Worm (Caenorhabditis elegans) whole organism, L3 larva: Measurements from ENCODE around the gene ugt-41.

Experiments
- ZK546.5 ChIP-seq: sonication (generic microtip); optimal IDR thresholded peaks from 2 replicates; lab custom pipeline; 2017; ENCODE audit warnings: missing biosample characterization, missing genetic modification characterization
- egl-27 ChIP-seq: sonication (generic microtip); optimal IDR thresholded peaks from 4 replicates; lab custom pipeline; 2017; ENCODE audit warnings: missing biosample characterization, missing genetic modification reagents, missing genetic modification characterization
- fkh-10 ChIP-seq: sonication (generic microtip); optimal IDR thresholded peaks from 2 replicates; lab custom pipeline; 2017; ENCODE audit warnings: missing biosample characterization, missing genetic modification reagents, missing genetic modification characterization
- mml-1 ChIP-seq: fragments of 150-350 bp; sonication (generic microtip); optimal IDR thresholded peaks from 3 replicates; lab custom pipeline; 2014; ENCODE audit warnings: missing biosample characterization, missing genetic modification characterization
- nhr-237 ChIP-seq: fragments of 150-350 bp; optimal IDR thresholded peaks from 2 replicates; lab custom pipeline; 2014; ENCODE audit warnings: missing biosample characterization, missing genetic modification characterization

DNA sequence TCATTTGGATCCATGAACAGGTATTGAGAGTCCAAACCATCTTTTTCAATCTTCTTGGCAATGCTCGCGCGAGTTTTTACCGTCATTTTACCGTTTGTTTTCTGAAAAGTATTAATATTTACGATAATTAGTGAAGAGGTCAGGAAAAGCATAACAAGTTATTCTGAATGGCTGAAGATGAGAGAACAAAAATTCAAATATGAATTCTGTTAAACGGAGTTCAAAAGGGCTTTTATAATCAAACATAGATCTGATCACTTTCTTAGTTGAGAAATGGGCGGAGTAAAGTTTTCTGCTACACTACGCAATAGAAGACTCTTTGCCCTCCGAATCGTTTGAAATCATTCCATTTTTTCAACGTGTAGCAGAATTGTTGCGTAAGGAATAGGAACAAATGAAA lies 10.3 kb downstream of the ugt-41 start, which contains the start of gene fat-7:
- TF ChIP-seq egl-27 (tag; lab: Kevin White, UChicago): no peak
- no peak for TF ChIP-seq nhr-237
- no peak for TF ChIP-seq fkh-10
- TF ChIP-seq ZK546.5 (tag; lab: Kevin White, UChicago): no peak
- no peak for TF ChIP-seq mml-1 (tag; lab: Kevin White, UChicago)
